Fruit fly (Drosophila melanogaster) whole organism, embryonic: Measurements from ENCODE around the gene Cyp308a1.
A peak's percentile ranks its signal among the peaks of the same experiment; 100 is the strongest.

Experiments used
- Adf1 ChIP-seq: fragments of 200-800 bp; sonication (Bioruptor generic); IDR thresholded peaks from 2 replicates; pipeline ENCODE4 v1.3.6; 2022; ENCODE audit warnings: missing biosample characterization, missing genetic modification characterization
- Aef1 ChIP-seq: fragments of 200-800 bp; sonication (Bioruptor generic); IDR thresholded peaks from 3 replicates; pipeline ENCODE4 v1.3.6; 2022; ENCODE audit warnings: missing biosample characterization, missing genetic modification characterization
- Blimp-1 ChIP-seq: fragments of 200-800 bp; sonication (Bioruptor generic); optimal IDR thresholded peaks from 3 replicates; lab custom pipeline; 2018; ENCODE audit warnings: missing biosample characterization, missing genetic modification characterization, mild to moderate bottlenecking, moderate library complexity, missing genetic modification reagents
- C15 ChIP-seq: fragments of 200-800 bp; sonication (Bioruptor generic); IDR thresholded peaks from 3 replicates; pipeline ENCODE4 v1.3.6; 2022; ENCODE audit warnings: missing biosample characterization, missing genetic modification characterization
- CG10654 ChIP-seq: fragments of 200-800 bp; sonication (Bioruptor generic); optimal IDR thresholded peaks from 2 replicates; lab custom pipeline; 2016; ENCODE audit warnings: missing biosample characterization, missing genetic modification characterization
- CG11695 ChIP-seq: fragments of 200-800 bp; sonication (Bioruptor generic); IDR thresholded peaks from 3 replicates; pipeline ENCODE4 v1.3.6; 2022; ENCODE audit warnings: missing biosample characterization, missing genetic modification characterization
- CG11723 ChIP-seq: fragments of 200-800 bp; sonication (Bioruptor generic); optimal IDR thresholded peaks from 2 replicates; lab custom pipeline; 2017; ENCODE audit warnings: missing biosample characterization, mild to moderate bottlenecking, missing genetic modification characterization
- CG12769 ChIP-seq: fragments of 200-800 bp; sonication (Bioruptor generic); optimal IDR thresholded peaks from 2 replicates; lab custom pipeline; 2019; ENCODE audit warnings: missing biosample characterization, mild to moderate bottlenecking, missing genetic modification characterization, moderate library complexity
- CG13287 ChIP-seq: fragments of 200-800 bp; sonication (Bioruptor generic); IDR thresholded peaks from 2 replicates; pipeline ENCODE4 v1.3.6; 2022; ENCODE audit warnings: missing biosample characterization, missing genetic modification characterization; ENCODE audit not compliant: partially characterized antibody
- CG15011 ChIP-seq: fragments of 200-800 bp; sonication (Bioruptor generic); optimal IDR thresholded peaks from 3 replicates; lab custom pipeline; 2018; ENCODE audit warnings: missing biosample characterization, mild to moderate bottlenecking, missing genetic modification characterization
- CG15514 ChIP-seq: fragments of 200-800 bp; sonication (Bioruptor generic); optimal IDR thresholded peaks from 3 replicates; lab custom pipeline; 2017; ENCODE audit warnings: missing biosample characterization, missing genetic modification characterization, mild to moderate bottlenecking, moderate library complexity, missing genetic modification reagents
- CG15601 ChIP-seq: fragments of 200-800 bp; sonication (Bioruptor generic); optimal IDR thresholded peaks from 3 replicates; lab custom pipeline; 2019; ENCODE audit warnings: missing biosample characterization, mild to moderate bottlenecking, missing genetic modification characterization, moderate library complexity
- CG17829 ChIP-seq: fragments of 200-800 bp; optimal IDR thresholded peaks from 2 replicates; lab custom pipeline; 2019; ENCODE audit warnings: missing biosample characterization, mild to moderate bottlenecking, missing genetic modification characterization, moderate library complexity
- CG1832 ChIP-seq: fragments of 200-800 bp; sonication (Bioruptor generic); optimal IDR thresholded peaks from 2 replicates; lab custom pipeline; 2017; ENCODE audit warnings: missing biosample characterization, mild to moderate bottlenecking, missing genetic modification characterization, inconsistent platforms
- CG30403 ChIP-seq: fragments of 200-800 bp; sonication (Bioruptor generic); optimal IDR thresholded peaks from 3 replicates; lab custom pipeline; 2016; ENCODE audit warnings: missing biosample characterization, missing genetic modification characterization
- CG4282 ChIP-seq: fragments of 200-800 bp; sonication (Bioruptor generic); optimal IDR thresholded peaks from 2 replicates; lab custom pipeline; 2016; ENCODE audit warnings: missing biosample characterization, missing genetic modification characterization
- CG4424 ChIP-seq: fragments of 200-800 bp; sonication (Bioruptor generic); optimal IDR thresholded peaks from 3 replicates; lab custom pipeline; 2016; ENCODE audit warnings: missing biosample characterization, missing genetic modification characterization
- CG5180 ChIP-seq: fragments of 200-800 bp; sonication (Bioruptor generic); optimal IDR thresholded peaks from 3 replicates; lab custom pipeline; 2017; ENCODE audit warnings: missing biosample characterization, missing genetic modification characterization, mild to moderate bottlenecking, moderate library complexity, missing genetic modification reagents
- CG8388 ChIP-seq: fragments of 200-800 bp; sonication (Bioruptor generic); optimal IDR thresholded peaks from 2 replicates; lab custom pipeline; 2019; ENCODE audit warnings: missing biosample characterization, mild to moderate bottlenecking, missing genetic modification characterization, moderate library complexity
- CG9817 ChIP-seq: fragments of 200-800 bp; sonication (Bioruptor generic); optimal IDR thresholded peaks from 2 replicates; lab custom pipeline; 2018; ENCODE audit warnings: missing biosample characterization, mild to moderate bottlenecking, missing genetic modification characterization, moderate library complexity
- Dll ChIP-seq: fragments of 200-800 bp; sonication (Bioruptor generic); IDR thresholded peaks from 4 replicates; pipeline ENCODE4 v1.3.6; 2022; ENCODE audit warnings: missing biosample characterization, missing genetic modification characterization; ENCODE audit not compliant: partially characterized antibody
- Dp ChIP-seq: fragments of 200-800 bp; sonication (Bioruptor generic); optimal IDR thresholded peaks from 2 replicates; lab custom pipeline; 2018; ENCODE audit warnings: missing biosample characterization, mild to moderate bottlenecking, missing genetic modification characterization, moderate library complexity
- Fer3 ChIP-seq: fragments of 200-800 bp; sonication (Bioruptor generic); optimal IDR thresholded peaks from 2 replicates; lab custom pipeline; 2018; ENCODE audit warnings: missing biosample characterization, mild to moderate bottlenecking, missing genetic modification characterization, moderate library complexity
- H2.0 ChIP-seq: fragments of 200-800 bp; sonication (Bioruptor generic); IDR thresholded peaks from 2 replicates; pipeline ENCODE4 v1.3.6; 2022; ENCODE audit warnings: missing biosample characterization, missing genetic modification characterization
- HLH3B ChIP-seq: fragments of 200-800 bp; sonication (Bioruptor generic); IDR thresholded peaks from 2 replicates; pipeline ENCODE4 v1.3.6; 2022; ENCODE audit warnings: missing biosample characterization, missing genetic modification characterization
- HLH4C ChIP-seq: fragments of 200-800 bp; sonication (Bioruptor generic); IDR thresholded peaks from 3 replicates; pipeline ENCODE4 v1.3.6; 2022; ENCODE audit warnings: missing biosample characterization, missing genetic modification characterization; ENCODE audit not compliant: partially characterized antibody
- Hmr ChIP-seq: fragments of 200-800 bp; sonication (Bioruptor generic); optimal IDR thresholded peaks from 3 replicates; lab custom pipeline; 2017; ENCODE audit warnings: mild to moderate bottlenecking, missing biosample characterization, missing genetic modification reagents, missing genetic modification characterization
- Optix ChIP-seq: fragments of 200-800 bp; sonication (Bioruptor generic); IDR thresholded peaks from 3 replicates; pipeline ENCODE4 v1.3.6; 2022; ENCODE audit warnings: missing biosample characterization, missing genetic modification characterization
- Side ChIP-seq: fragments of 200-800 bp; sonication (Bioruptor generic); optimal IDR thresholded peaks from 2 replicates; lab custom pipeline; 2016; ENCODE audit warnings: missing biosample characterization, missing genetic modification characterization
- Usf ChIP-seq: fragments of 200-800 bp; sonication (Bioruptor generic); optimal IDR thresholded peaks from 2 replicates; lab custom pipeline; 2017; ENCODE audit warnings: missing genotype, missing biosample characterization, missing genetic modification characterization
- abd-A ChIP-seq: fragments of 200-800 bp; sonication (Bioruptor generic); optimal IDR thresholded peaks from 3 replicates; lab custom pipeline; 2019; ENCODE audit warnings: missing biosample characterization, mild to moderate bottlenecking, missing genetic modification characterization, moderate library complexity
- ac ChIP-seq: fragments of 200-800 bp; sonication (Bioruptor generic); optimal IDR thresholded peaks from 3 replicates; lab custom pipeline; 2017; ENCODE audit warnings: missing biosample characterization, mild to moderate bottlenecking, missing genetic modification characterization
- cg ChIP-seq: fragments of 200-800 bp; sonication (Bioruptor generic); optimal IDR thresholded peaks from 3 replicates; lab custom pipeline; 2019; ENCODE audit warnings: missing biosample characterization, mild to moderate bottlenecking, missing genetic modification characterization, moderate library complexity
- ci ChIP-seq: fragments of 200-800 bp; sonication (Bioruptor generic); IDR thresholded peaks from 3 replicates; pipeline ENCODE4 v1.3.6; 2022; ENCODE audit warnings: missing biosample characterization, missing genetic modification characterization
- crol ChIP-seq: fragments of 200-800 bp; sonication (Bioruptor generic); IDR thresholded peaks from 2 replicates; pipeline ENCODE4 v1.3.6; 2022; ENCODE audit warnings: missing biosample characterization, missing genetic modification characterization
- eve ChIP-seq, 2 experiments: fragments of >200 bp; optimal IDR thresholded peaks; 2 replicates each; lab custom pipeline; 2017; ENCODE audit warnings: missing biosample characterization in 2 of 2, missing genetic modification characterization in 2 of 2
- eyg ChIP-seq: fragments of 200-800 bp; sonication (Bioruptor generic); optimal IDR thresholded peaks from 3 replicates; lab custom pipeline; 2016; ENCODE audit warnings: missing biosample characterization, missing genetic modification characterization
- grn ChIP-seq: fragments of 200-800 bp; sonication (Bioruptor generic); optimal IDR thresholded peaks from 3 replicates; lab custom pipeline; 2017; ENCODE audit warnings: missing biosample characterization, missing genetic modification characterization
- gsb ChIP-seq: fragments of 200-800 bp; sonication (Bioruptor generic); IDR thresholded peaks from 2 replicates; pipeline ENCODE4 v1.3.6; 2022; ENCODE audit warnings: missing biosample characterization, missing genetic modification characterization
- jing ChIP-seq: fragments of 200-800 bp; sonication (Bioruptor generic); optimal IDR thresholded peaks from 2 replicates; lab custom pipeline; 2018; ENCODE audit warnings: missing biosample characterization, mild to moderate bottlenecking, missing genetic modification characterization
- kni ChIP-seq: fragments of 200-800 bp; sonication (Bioruptor generic); optimal IDR thresholded peaks from 3 replicates; lab custom pipeline; 2017; ENCODE audit warnings: mild to moderate bottlenecking, missing biosample characterization, missing genetic modification reagents, missing genetic modification characterization
- oc ChIP-seq: fragments of 200-800 bp; sonication (Bioruptor generic); optimal IDR thresholded peaks from 2 replicates; lab custom pipeline; 2018; ENCODE audit warnings: missing biosample characterization, mild to moderate bottlenecking, missing genetic modification characterization, moderate library complexity
- pros ChIP-seq: fragments of 200-800 bp; sonication (Bioruptor generic); optimal IDR thresholded peaks from 3 replicates; lab custom pipeline; 2019; ENCODE audit warnings: missing biosample characterization, mild to moderate bottlenecking, missing genetic modification characterization, moderate library complexity
- pum ChIP-seq: fragments of 200-800 bp; sonication (Bioruptor generic); optimal IDR thresholded peaks from 2 replicates; lab custom pipeline; 2016; ENCODE audit warnings: missing biosample characterization, missing genetic modification characterization
- sc ChIP-seq, 3 experiments: fragments of >200 bp in 2 of 3; fragments of 200-800 bp in 1 of 3; sonication (Bioruptor generic) in 1 of 3; optimal IDR thresholded peaks; 2 replicates in 2 of 3; 3 replicates in 1 of 3; lab custom pipeline; 2017; ENCODE audit warnings: mild to moderate bottlenecking in 1 of 3, missing biosample characterization in 1 of 3, missing genetic modification characterization in 1 of 3, missing genetic modification reagents in 1 of 3
- sim ChIP-seq: fragments of 200-800 bp; sonication (Bioruptor generic); IDR thresholded peaks from 2 replicates; pipeline ENCODE4 v1.3.6; 2022; ENCODE audit warnings: missing biosample characterization, missing genetic modification characterization
- tll ChIP-seq, 2 experiments: fragments of 200-800 bp in 1 of 2; fragments of >200 bp in 1 of 2; sonication (Bioruptor generic) in 1 of 2; optimal IDR thresholded peaks; 2 replicates each; lab custom pipeline; 2017 to 2019; ENCODE audit warnings: missing biosample characterization in 2 of 2, missing genetic modification characterization in 2 of 2, mild to moderate bottlenecking in 1 of 2, moderate library complexity in 1 of 2
- vvl ChIP-seq: fragments of 200-800 bp; sonication (Bioruptor generic); IDR thresholded peaks from 2 replicates; pipeline ENCODE4 v1.3.6; 2022; ENCODE audit warnings: missing biosample characterization, missing genetic modification characterization
- zen ChIP-seq: fragments of 200-800 bp; sonication (Bioruptor generic); optimal IDR thresholded peaks from 3 replicates; lab custom pipeline; 2018; ENCODE audit warnings: missing biosample characterization, mild to moderate bottlenecking, missing genetic modification characterization, moderate library complexity

Cyp308a1 gene

dm6 chrX:18668293-18668692, 41.4 kb upstream of the Cyp308a1 start:
- TF ChIP-seq gsb: no peak
- TF ChIP-seq CG15514 (GFP tag; lab: Kevin White, UChicago): no peak
- peak; percentile 25 for TF ChIP-seq CG12769 (tag; lab: Kevin White, UChicago)
- TF ChIP-seq cg (GFP tag; lab: Kevin White, UChicago): peak; percentile 79
- no peak for TF ChIP-seq Side (GFP tag; lab: Kevin White, UChicago)
- TF ChIP-seq Blimp-1 (GFP tag; lab: Kevin White, UChicago): peak; percentile 53
- TF ChIP-seq vvl: peak; percentile 61; the same call in 1 of the 2 replicates
- TF ChIP-seq zen (tag; lab: Kevin White, UChicago): peak; percentile 26
- peak; percentile 84 for TF ChIP-seq CG5180 (GFP tag; lab: Kevin White, UChicago)
- TF ChIP-seq eyg (GFP tag; lab: Kevin White, UChicago): no peak
- no peak for TF ChIP-seq H2.0
- TF ChIP-seq tll (GFP tag; optimal IDR thresholded peaks at IDR 0.05; lab: Kevin White, UChicago): peak in 1 of 2 experiments; percentile 96
- no peak for TF ChIP-seq pum
- no peak for TF ChIP-seq HLH4C (GFP tag; lab: Robert Waterston, UW)
- TF ChIP-seq crol (GFP tag; lab: Robert Waterston, UW): peak; percentile 59
- TF ChIP-seq Optix (GFP tag; lab: Robert Waterston, UW): no peak
- peak; percentile 16 for TF ChIP-seq oc (tag; lab: Kevin White, UChicago)
- TF ChIP-seq sc (optimal IDR thresholded peaks at IDR 0.05; lab: Kevin White, UChicago): no peak
- no peak for TF ChIP-seq sc (GFP tag; optimal IDR thresholded peaks at IDR 0.05; lab: Kevin White, UChicago)
- TF ChIP-seq Usf (GFP tag; lab: Kevin White, UChicago): no peak
- TF ChIP-seq Adf1 (GFP tag; lab: Robert Waterston, UW): peak; percentile 54
- no peak for TF ChIP-seq CG1832 (GFP tag; lab: Kevin White, UChicago)
- TF ChIP-seq ac: no peak
- TF ChIP-seq abd-A (tag; lab: Kevin White, UChicago): peak; percentile 58
- no peak for TF ChIP-seq Hmr (GFP tag; lab: Kevin White, UChicago)
- TF ChIP-seq CG11695 (GFP tag; lab: Robert Waterston, UW): no peak
- no peak for TF ChIP-seq grn (GFP tag; lab: Kevin White, UChicago)
- TF ChIP-seq HLH3B: no peak
- no peak for TF ChIP-seq CG11723 (GFP tag; lab: Kevin White, UChicago)
- peak; percentile 9 for TF ChIP-seq kni (GFP tag; lab: Kevin White, UChicago)

- peak; percentile 27 for TF ChIP-seq CG30403
- TF ChIP-seq Dp: no peak
- TF ChIP-seq CG8388 (GFP tag; lab: Kevin White, UChicago): peak; percentile 28
- TF ChIP-seq HLH3B: no peak
- TF ChIP-seq C15 (GFP tag; lab: Robert Waterston, UW): no peak
- no peak for TF ChIP-seq CG13287 (GFP tag; lab: Robert Waterston, UW)
- TF ChIP-seq sim (GFP tag; lab: Robert Waterston, UW): 0 out of 2 replicates have a peak, but pooled peaks have one; percentile 21
- TF ChIP-seq Dll (GFP tag; lab: Robert Waterston, UW): no peak
- TF ChIP-seq jing (GFP tag; lab: Kevin White, UChicago): no peak
- no peak for TF ChIP-seq pros (GFP tag; lab: Kevin White, UChicago)
- no peak for TF ChIP-seq Aef1 (GFP tag; lab: Robert Waterston, UW)
- no peak for TF ChIP-seq CG10654 (GFP tag; lab: Kevin White, UChicago)
- no peak for TF ChIP-seq Fer3 (tag; lab: Kevin White, UChicago)
- TF ChIP-seq eve (GFP tag; optimal IDR thresholded peaks at IDR 0.05; lab: Kevin White, UChicago): no peak
- TF ChIP-seq CG4424 (GFP tag; lab: Kevin White, UChicago): no peak
- TF ChIP-seq ci: no peak
- TF ChIP-seq CG9817 (tag; lab: Kevin White, UChicago): no peak
- peak; percentile 16 for TF ChIP-seq CG17829 (tag; lab: Kevin White, UChicago)
- no peak for TF ChIP-seq CG15601 (tag; lab: Kevin White, UChicago)
- no peak for TF ChIP-seq CG15011 (GFP tag; lab: Kevin White, UChicago)
- no peak for TF ChIP-seq CG4282
These were observed 39.7 kb upstream of the Cyp308a1 start for dm6 chrX:18669811-18670477.
